Worm (Caenorhabditis elegans) whole organism, L4/young adult: Measurements from ENCODE around the gene T16A1.10.

ENCODE experiments used
- W03F9.2 ChIP-seq: fragments of 150-350 bp; optimal IDR thresholded peaks from 2 replicates; lab custom pipeline; 2014; ENCODE audit warnings: missing biosample characterization, missing genetic modification characterization
- dao-5 ChIP-seq: sonication (generic microtip); optimal IDR thresholded peaks from 2 replicates; lab custom pipeline; 2016; ENCODE audit warnings: missing genotype, missing genetic modification characterization, moderate library complexity, missing compliant biosample characterization
- him-1 ChIP-seq: sonication (generic microtip); optimal IDR thresholded peaks from 2 replicates; lab custom pipeline; 2016; ENCODE audit warnings: missing genotype, missing genetic modification reagents, missing genetic modification characterization, missing compliant biosample characterization

- no peak for TF ChIP-seq him-1
- no peak for TF ChIP-seq dao-5 (tag; lab: Kevin White, UChicago)
- no peak for TF ChIP-seq W03F9.2 (tag; lab: Kevin White, UChicago)
These were observed 15.4 kb downstream of the T16A1.10 start for ce11 chrII:2076467-2076866.
